Worm (Caenorhabditis elegans) whole organism, midembryonic: Measurements from ENCODE around the gene ugt-45.

Experiments
- T22C8.4 ChIP-seq: fragments of 200-800 bp; sonication (Bioruptor generic); IDR thresholded peaks from 2 replicates; pipeline ENCODE4 v1.3.6; 2022; ENCODE audit warnings: missing genetic modification characterization, missing compliant biosample characterization
- cog-1 ChIP-seq: sonication (generic microtip); optimal IDR thresholded peaks from 2 replicates; lab custom pipeline; 2016; ENCODE audit warnings: missing genetic modification characterization, missing compliant biosample characterization
- flt-1 ChIP-seq: fragments of 200-800 bp; sonication (Bioruptor generic); IDR thresholded peaks from 2 replicates; pipeline ENCODE4 v1.3.6; 2022; ENCODE audit warnings: missing genetic modification characterization, missing compliant biosample characterization
- klf-2 ChIP-seq: fragments of 200-800 bp; sonication (Bioruptor generic); conservative IDR thresholded peaks from 2 replicates; pipeline ENCODE4 v1.3.6; 2022; ENCODE audit warnings: missing genetic modification reagents, missing genetic modification characterization, missing compliant biosample characterization
- med-1 ChIP-seq: sonication (generic microtip); optimal IDR thresholded peaks from 2 replicates; lab custom pipeline; 2017; ENCODE audit warnings: missing genetic modification characterization, mild to moderate bottlenecking, missing compliant biosample characterization, antibody characterized with exemption, missing genetic modification reagents; ENCODE audit not compliant: insufficient read depth
- ref-1 ChIP-seq: fragments of 200-800 bp; sonication (Bioruptor generic); conservative IDR thresholded peaks from 2 replicates; pipeline ENCODE4 v1.3.6; 2022; ENCODE audit warnings: missing genetic modification reagents, missing genetic modification characterization, missing compliant biosample characterization
- tab-1 ChIP-seq: fragments of 200-800 bp; sonication (Bioruptor generic); IDR thresholded peaks from 2 replicates; pipeline ENCODE4 v1.3.6; 2022; ENCODE audit warnings: missing genetic modification characterization, missing compliant biosample characterization
- ztf-23 ChIP-seq: fragments of 200-800 bp; sonication (Bioruptor generic); IDR thresholded peaks from 2 replicates; pipeline ENCODE4 v1.3.6; 2022; ENCODE audit warnings: missing genetic modification reagents, missing genetic modification characterization, missing compliant biosample characterization
- ztf-29 ChIP-seq: fragments of 200-800 bp; sonication (Bioruptor generic); IDR thresholded peaks from 2 replicates; pipeline ENCODE4 v1.3.6; 2022; ENCODE audit warnings: missing genetic modification reagents, missing genetic modification characterization, missing compliant biosample characterization

DNA sequence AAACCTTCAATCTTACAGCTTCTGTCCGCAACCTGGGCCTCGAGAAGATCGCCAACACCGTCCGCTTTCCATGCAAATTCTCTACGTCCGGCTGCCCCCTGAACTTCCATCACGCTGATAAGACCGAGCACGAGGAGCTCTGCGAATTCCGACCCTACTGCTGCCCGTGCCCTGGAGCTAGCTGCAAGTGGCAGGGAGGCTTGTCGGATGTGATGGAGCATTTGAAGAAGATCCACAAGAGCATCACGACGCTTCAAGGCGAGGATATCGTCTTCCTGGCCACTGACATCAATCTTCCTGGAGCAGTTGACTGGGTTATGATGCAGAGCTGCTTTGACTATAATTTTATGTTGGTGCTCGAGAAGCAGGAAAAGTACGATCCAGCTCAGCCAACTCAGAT is 5.1 kb downstream of the ugt-45 start:
- TF ChIP-seq cog-1 (tag; lab: Kevin White, UChicago) (no peak), ztf-29 (GFP tag; lab: Robert Waterston, UW) (no peak), tab-1 (no peak), ztf-23 (no peak), flt-1 (GFP tag; lab: Robert Waterston, UW) (no peak), med-1 (GFP tag; lab: Kevin White, UChicago) (no peak), ref-1 (GFP tag; lab: Robert Waterston, UW) (no peak), T22C8.4 (GFP tag; lab: Robert Waterston, UW) (no peak), klf-2 (GFP tag; lab: Robert Waterston, UW) (no peak)
